Fruit fly (Drosophila melanogaster): ENCODE results near the gene sgl.

Gene sgl

dm6 chr3L:6998692-6999091 lies 34.1 kb upstream of the sgl start, which contains the start of gene Mp (continued):
- TF ChIP-seq zfh1 (GFP tag; IDR thresholded peaks at IDR 0.05) (0 out of 3 replicates have a peak, but pooled peaks have one; percentile 8), CG4707 (GFP tag; optimal IDR thresholded peaks at IDR 0.05) (no peak), D19B (GFP tag; optimal IDR thresholded peaks at IDR 0.05) (no peak), gem (tag; optimal IDR thresholded peaks at IDR 0.05) (peak; percentile 9), HLH3B (GFP tag; IDR thresholded peaks at IDR 0.05) (no peak), hkb (optimal IDR thresholded peaks at IDR 0.05) (no peak), hkb (GFP tag; IDR thresholded peaks at IDR 0.05) (0 out of 2 replicates have a peak, but pooled peaks have one; percentile 38), CG10147 (GFP tag; optimal IDR thresholded peaks at IDR 0.05) (no peak), sob (GFP tag; IDR thresholded peaks at IDR 0.05) (peak; percentile 32; the same call in 1 of the 2 replicates), bcd (GFP tag; optimal IDR thresholded peaks at IDR 0.05) (no peak), ci (GFP tag; IDR thresholded peaks at IDR 0.05) (0 out of 3 replicates have a peak, but pooled peaks have one; percentile 47), CG12071 (GFP tag; optimal IDR thresholded peaks at IDR 0.05) (peak; percentile 45), PHDP (tag; optimal IDR thresholded peaks at IDR 0.05) (peak; percentile 16), CG8290 (GFP tag; optimal IDR thresholded peaks at IDR 0.05) (no peak), CG8290 (tag; optimal IDR thresholded peaks at IDR 0.05) (peak in 1 of 2 experiments; percentile 46), pan (optimal IDR thresholded peaks at IDR 0.05) (no peak), pan (GFP tag; optimal IDR thresholded peaks at IDR 0.05 in 1 of 2, IDR thresholded peaks at IDR 0.05 in 1 of 2) (peak in 1 of 2 experiments; percentile 21), CG16779 (GFP tag; IDR thresholded peaks at IDR 0.05) (no peak), grn (GFP tag; optimal IDR thresholded peaks at IDR 0.05) (no peak), CG11695 (GFP tag; IDR thresholded peaks at IDR 0.05) (peak; percentile 49; the same call in 1 of the 3 replicates), CG3281 (GFP tag; optimal IDR thresholded peaks at IDR 0.05) (no peak)

dm6 chr3L:6997410-6997809 lies 32.9 kb upstream of the sgl start:
- TF ChIP-seq unpg (GFP tag; optimal IDR thresholded peaks at IDR 0.05) (no peak), CG1529 (GFP tag; optimal IDR thresholded peaks at IDR 0.05) (no peak), CG14965 (GFP tag; optimal IDR thresholded peaks at IDR 0.05; ENCODE audit: borderline replicate concordance) (no peak), Trl (optimal IDR thresholded peaks at IDR 0.05) (peak; percentile 78 to 94), Trl (GFP tag; optimal IDR thresholded peaks at IDR 0.05) (no peak), pros (GFP tag; optimal IDR thresholded peaks at IDR 0.05) (no peak), Nf-YC (tag; optimal IDR thresholded peaks at IDR 0.05) (no peak), Eip74EF (GFP tag; optimal IDR thresholded peaks at IDR 0.05) (no peak), cwo (GFP tag; optimal IDR thresholded peaks at IDR 0.05) (no peak), Mes4 (GFP tag; optimal IDR thresholded peaks at IDR 0.05) (no peak), yki (optimal IDR thresholded peaks at IDR 0.05) (peak; percentile 40), CG7372 (GFP tag; IDR thresholded peaks at IDR 0.05) (peak; percentile 63), Asciz (GFP tag; optimal IDR thresholded peaks at IDR 0.05) (no peak), run (tag; optimal IDR thresholded peaks at IDR 0.05) (no peak), CG12744 (GFP tag; optimal IDR thresholded peaks at IDR 0.05) (no peak), Med (GFP tag) (no peak), fd96Cb (tag; optimal IDR thresholded peaks at IDR 0.05) (no peak), Ravus (GFP tag; IDR thresholded peaks at IDR 0.05) (no peak), Dll (GFP tag; IDR thresholded peaks at IDR 0.05; ENCODE audit: partially characterized antibody) (0 out of 4 replicates have a peak, but pooled peaks have one; percentile 27), CG9817 (tag; optimal IDR thresholded peaks at IDR 0.05) (no peak), Hsf (GFP tag; optimal IDR thresholded peaks at IDR 0.05) (no peak), CG7963 (GFP tag; IDR thresholded peaks at IDR 0.05; ENCODE audit: partially characterized antibody) (no peak), CG12236 (GFP tag; optimal IDR thresholded peaks at IDR 0.05) (no peak), Adf1 (GFP tag; IDR thresholded peaks at IDR 0.05) (peak; percentile 92), insv (GFP tag; optimal IDR thresholded peaks at IDR 0.05) (no peak), pho (GFP tag; optimal IDR thresholded peaks at IDR 0.05) (no peak), gsb (GFP tag; IDR thresholded peaks at IDR 0.05) (no peak), tll (GFP tag; optimal IDR thresholded peaks at IDR 0.05) (no peak), CG13287 (GFP tag; IDR thresholded peaks at IDR 0.05; ENCODE audit: partially characterized antibody) (peak; percentile 33; the same call in 1 of the 2 replicates), CG34422 (GFP tag; IDR thresholded peaks at IDR 0.05) (no peak), CG1602 (GFP tag; optimal IDR thresholded peaks at IDR 0.05) (no peak)

All from whole organism, embryonic.